Fruit fly (Drosophila melanogaster): ENCODE data around the gene lft.
A peak's percentile ranks its signal among the peaks of the same experiment; 100 is the strongest.

lft gene

DNA sequence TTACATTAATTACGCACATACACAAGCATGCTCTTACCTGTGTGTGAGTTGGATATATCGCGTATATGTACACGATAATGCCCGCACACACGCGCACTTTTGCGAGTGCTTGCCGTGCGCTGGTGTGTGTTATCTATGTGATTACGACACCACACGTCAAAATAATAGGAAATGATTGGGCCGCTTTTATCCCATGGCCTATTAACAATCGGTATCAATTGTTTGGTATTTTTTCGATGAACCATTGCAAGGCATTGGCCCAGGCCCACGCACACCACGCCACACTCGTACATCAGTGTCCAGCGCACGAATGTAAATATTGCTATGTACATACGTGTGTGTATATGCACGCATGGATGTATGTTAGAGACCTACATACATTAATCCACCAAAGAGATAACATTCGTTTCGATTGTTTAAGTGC is 29.4 kb upstream of the lft start (continued):
- TF ChIP-seq kah (GFP tag; optimal IDR thresholded peaks at IDR 0.05) (peak; percentile 76), jumu (GFP tag; optimal IDR thresholded peaks at IDR 0.05) (peak; percentile 54), CG1529 (GFP tag; optimal IDR thresholded peaks at IDR 0.05) (peak; percentile 62), CG6654 (GFP tag; optimal IDR thresholded peaks at IDR 0.05) (no peak), Adf1 (GFP tag; IDR thresholded peaks at IDR 0.05) (peak; percentile 16; the same call in 1 of the 2 replicates), CG6175 (GFP tag; IDR thresholded peaks at IDR 0.05) (no peak), Usf (GFP tag; optimal IDR thresholded peaks at IDR 0.05) (no peak), Six4 (GFP tag; optimal IDR thresholded peaks at IDR 0.05) (peak; percentile 48), CG11247 (GFP tag; IDR thresholded peaks at IDR 0.05) (no peak), dimm (GFP tag; IDR thresholded peaks at IDR 0.05) (no peak), so (GFP tag; IDR thresholded peaks at IDR 0.05) (no peak; the same call in 1 of the 3 replicates), CG10267 (tag; optimal IDR thresholded peaks at IDR 0.05) (peak; percentile 44), Poxn (GFP tag; IDR thresholded peaks at IDR 0.05) (no peak), cas (GFP tag; IDR thresholded peaks at IDR 0.05) (no peak), CG31365 (tag; optimal IDR thresholded peaks at IDR 0.05) (no peak), cg (GFP tag; optimal IDR thresholded peaks at IDR 0.05) (peak; percentile 100), nmo (GFP tag; optimal IDR thresholded peaks at IDR 0.05) (peak; percentile 35), Camta (GFP tag; optimal IDR thresholded peaks at IDR 0.05) (peak; percentile 36), CG6272 (GFP tag; IDR thresholded peaks at IDR 0.05) (no peak), Opbp (GFP tag; IDR thresholded peaks at IDR 0.05; ENCODE audit: partially characterized antibody) (no peak; the same call in 2 of the 3 replicates), Antp (GFP tag; optimal IDR thresholded peaks at IDR 0.05) (peak; percentile 20), nau (GFP tag; optimal IDR thresholded peaks at IDR 0.05) (peak; percentile 85), vfl (GFP tag; optimal IDR thresholded peaks at IDR 0.05) (peak; percentile 17), CG14860 (GFP tag; IDR thresholded peaks at IDR 0.05; ENCODE audit: partially characterized antibody) (no peak), kay (GFP tag; optimal IDR thresholded peaks at IDR 0.05) (peak; percentile 90), CG1024 (GFP tag; IDR thresholded peaks at IDR 0.05) (peak; percentile 75; the same call in 1 of the 2 replicates), rib (GFP tag; IDR thresholded peaks at IDR 0.05) (peak; percentile 79; the same call in 1 of the 2 replicates), HmgD (GFP tag; optimal IDR thresholded peaks at IDR 0.05) (peak; percentile 11), CG4617 (GFP tag; optimal IDR thresholded peaks at IDR 0.05; ENCODE audit: borderline replicate concordance) (peak; percentile 31), stwl (tag; optimal IDR thresholded peaks at IDR 0.05) (peak; percentile 65), Elba2 (GFP tag; optimal IDR thresholded peaks at IDR 0.05) (no peak), CG1233 (GFP tag; optimal IDR thresholded peaks at IDR 0.05) (peak; percentile 74), bcd (GFP tag; optimal IDR thresholded peaks at IDR 0.05) (no peak), CG33213 (GFP tag; optimal IDR thresholded peaks at IDR 0.05) (peak; percentile 61), tup (GFP tag; optimal IDR thresholded peaks at IDR 0.05) (no peak), CG34224 (GFP tag; IDR thresholded peaks at IDR 0.05; ENCODE audit: partially characterized antibody) (peak; percentile 66), gro (GFP tag; optimal IDR thresholded peaks at IDR 0.05) (peak; percentile 82), HLH3B (GFP tag; IDR thresholded peaks at IDR 0.05) (peak; percentile 32; the same call in 1 of the 2 replicates), CG17612 (GFP tag; IDR thresholded peaks at IDR 0.05) (no peak), CG34422 (GFP tag; IDR thresholded peaks at IDR 0.05) (peak; percentile 54; the same call in 2 of the 3 replicates), Bdp1 (GFP tag; optimal IDR thresholded peaks at IDR 0.05) (no peak), CG8359 (GFP tag; optimal IDR thresholded peaks at IDR 0.05; ENCODE audit: borderline replicate concordance) (no peak), CG3995 (GFP tag; optimal IDR thresholded peaks at IDR 0.05) (peak; percentile 13), caup (GFP tag; optimal IDR thresholded peaks at IDR 0.05; ENCODE audit: severe bottlenecking) (peak; percentile 77), CG10274 (GFP tag; optimal IDR thresholded peaks at IDR 0.05) (peak; percentile 28), mld (GFP tag; IDR thresholded peaks at IDR 0.05; ENCODE audit: partially characterized antibody) (no peak), CG16813 (GFP tag; IDR thresholded peaks at IDR 0.05; ENCODE audit: partially characterized antibody) (0 out of 3 replicates have a peak, but pooled peaks have one; percentile 40), CG15601 (tag; optimal IDR thresholded peaks at IDR 0.05) (peak; percentile 77), z (GFP tag; IDR thresholded peaks at IDR 0.05) (no peak), Med (GFP tag) (peak; percentile 93)

All from whole organism, embryonic.